Worm (Caenorhabditis elegans) whole organism, L1 larva: ENCODE data around the gene W01B6.6.
A peak's percentile ranks its signal among the peaks of the same experiment; 100 is the strongest.

Source experiments
- aha-1 ChIP-seq: fragments of 150-350 bp; optimal IDR thresholded peaks from 2 replicates; lab custom pipeline; 2014; ENCODE audit warnings: missing biosample characterization, missing genetic modification characterization
- blmp-1 ChIP-seq: fragments of 150-350 bp; optimal IDR thresholded peaks from 2 replicates; lab custom pipeline; 2014; ENCODE audit warnings: missing biosample characterization, missing genetic modification characterization
- ceh-88 ChIP-seq: fragments of 200-800 bp; sonication (Bioruptor generic); IDR thresholded peaks from 2 replicates; pipeline ENCODE4 v1.3.6; 2022; ENCODE audit warnings: missing genetic modification characterization, missing compliant biosample characterization
- ceh-90 ChIP-seq: sonication (generic microtip); optimal IDR thresholded peaks from 2 replicates; lab custom pipeline; 2016; ENCODE audit warnings: missing genetic modification characterization, missing compliant biosample characterization
- ces-1 ChIP-seq: fragments of 150-350 bp; optimal IDR thresholded peaks from 2 replicates; lab custom pipeline; 2014; ENCODE audit warnings: missing biosample characterization, missing genetic modification reagents, missing genetic modification characterization
- dpl-1 ChIP-seq, 3 experiments: fragments of 150-350 bp in 2 of 3; sonication (generic microtip) in 1 of 3; optimal IDR thresholded peaks; 2 replicates each; lab custom pipeline; 2014 to 2017; ENCODE audit warnings: missing biosample characterization in 3 of 3, missing genetic modification characterization in 3 of 3, missing genetic modification reagents in 3 of 3
- dsc-1 ChIP-seq: sonication (generic microtip); optimal IDR thresholded peaks from 2 replicates; lab custom pipeline; 2016; ENCODE audit warnings: mild to moderate bottlenecking, missing genetic modification characterization, missing compliant biosample characterization
- efl-1 ChIP-seq, 4 experiments: fragments of 150-350 bp; optimal IDR thresholded peaks in 3 of 4; peaks in 1 of 4; 1 replicate in 1 of 4; 2 replicates in 3 of 4; lab custom pipeline; 2014; ENCODE audit warnings: missing biosample characterization in 2 of 4, missing genetic modification characterization in 2 of 4, missing genetic modification reagents in 2 of 4
- egl-13 ChIP-seq: sonication (generic microtip); optimal IDR thresholded peaks from 2 replicates; lab custom pipeline; 2016; ENCODE audit warnings: missing genotype, missing genetic modification reagents, missing genetic modification characterization, missing compliant biosample characterization
- elt-2 ChIP-seq: sonication (generic microtip); optimal IDR thresholded peaks from 2 replicates; lab custom pipeline; 2016; ENCODE audit warnings: missing genetic modification characterization, mild to moderate bottlenecking, inconsistent platforms, missing compliant biosample characterization, missing genetic modification reagents
- elt-3 ChIP-seq, 6 experiments: fragments of 150-350 bp in 1 of 6; sonication (generic microtip); optimal IDR thresholded peaks; 2 replicates each; lab custom pipeline; 2017 to 2018; ENCODE audit warnings: missing biosample characterization in 6 of 6, missing genetic modification characterization in 6 of 6, inconsistent platforms in 1 of 6
- ets-5 ChIP-seq: fragments of 200-800 bp; sonication (Bioruptor generic); IDR thresholded peaks from 2 replicates; pipeline ENCODE4 v1.3.6; 2022; ENCODE audit warnings: missing genetic modification characterization, missing compliant biosample characterization
- fkh-10 ChIP-seq: sonication (generic microtip); optimal IDR thresholded peaks from 2 replicates; lab custom pipeline; 2017; ENCODE audit warnings: missing biosample characterization, missing genetic modification reagents, missing genetic modification characterization
- fkh-4 ChIP-seq: sonication (generic microtip); optimal IDR thresholded peaks from 2 replicates; lab custom pipeline; 2016; ENCODE audit warnings: missing compliant biosample characterization, missing genetic modification characterization, borderline replicate concordance
- fkh-8 ChIP-seq: sonication (generic microtip); optimal IDR thresholded peaks from 2 replicates; lab custom pipeline; 2016; ENCODE audit warnings: mild to moderate bottlenecking, missing genetic modification characterization, missing compliant biosample characterization
- hlh-17 ChIP-seq: fragments of 200-800 bp; sonication (Bioruptor generic); optimal IDR thresholded peaks from 2 replicates; lab custom pipeline; 2018; ENCODE audit warnings: missing genetic modification characterization, mild to moderate bottlenecking, missing compliant biosample characterization, moderate library complexity, borderline replicate concordance
- hlh-4 ChIP-seq: sonication (generic microtip); optimal IDR thresholded peaks from 2 replicates; lab custom pipeline; 2016; ENCODE audit warnings: mild to moderate bottlenecking, missing genetic modification characterization, missing compliant biosample characterization
- hpl-2 ChIP-seq: fragments of 150-350 bp; optimal IDR thresholded peaks from 2 replicates; lab custom pipeline; 2014; ENCODE audit warnings: missing biosample characterization, missing genetic modification reagents, missing genetic modification characterization
- isw-1 ChIP-seq: fragments of 200-800 bp; sonication (Bioruptor generic); IDR thresholded peaks from 2 replicates; pipeline ENCODE4 v1.3.6; 2022; ENCODE audit warnings: missing genetic modification characterization, missing compliant biosample characterization
- lin-13 ChIP-seq: fragments of 150-350 bp; optimal IDR thresholded peaks from 2 replicates; lab custom pipeline; 2014; ENCODE audit warnings: missing biosample characterization, missing genetic modification reagents, missing genetic modification characterization
- lin-14 ChIP-seq: fragments of 200-800 bp; sonication (Bioruptor generic); optimal IDR thresholded peaks from 2 replicates; lab custom pipeline; 2018; ENCODE audit warnings: mild to moderate bottlenecking, missing genetic modification characterization, moderate library complexity, missing compliant biosample characterization
- lin-35 ChIP-seq, 2 experiments: fragments of 150-350 bp; optimal IDR thresholded peaks; 2 replicates each; lab custom pipeline; 2014; ENCODE audit warnings: missing biosample characterization in 2 of 2, missing genetic modification characterization in 2 of 2, missing genetic modification reagents in 2 of 2
- lin-39 ChIP-seq: fragments of 150-350 bp; optimal IDR thresholded peaks from 2 replicates; lab custom pipeline; 2014; ENCODE audit warnings: missing biosample characterization, missing genetic modification reagents, missing genetic modification characterization
- lir-3 ChIP-seq: sonication (generic microtip); optimal IDR thresholded peaks from 2 replicates; lab custom pipeline; 2016; ENCODE audit warnings: mild to moderate bottlenecking, missing genetic modification characterization, moderate library complexity, missing compliant biosample characterization; ENCODE audit not compliant: poor library complexity
- lsy-2 ChIP-seq, 2 experiments: fragments of 150-350 bp; optimal IDR thresholded peaks; 2 replicates each; lab custom pipeline; 2014; ENCODE audit warnings: missing biosample characterization in 2 of 2, missing genetic modification characterization in 2 of 2
- mdl-1 ChIP-seq, 2 experiments: fragments of 150-350 bp; optimal IDR thresholded peaks; 2 replicates each; lab custom pipeline; 2014 to 2017; ENCODE audit warnings: missing biosample characterization in 2 of 2, missing genetic modification characterization in 2 of 2, inconsistent platforms in 1 of 2
- nhr-11 ChIP-seq: fragments of 150-350 bp; optimal IDR thresholded peaks from 2 replicates; lab custom pipeline; 2014; ENCODE audit warnings: missing biosample characterization, missing genetic modification characterization
- nhr-19 ChIP-seq: fragments of 200-800 bp; sonication (Bioruptor generic); conservative IDR thresholded peaks from 2 replicates; pipeline ENCODE4 v1.3.6; 2022; ENCODE audit warnings: missing genetic modification characterization, missing compliant biosample characterization
- nhr-47 ChIP-seq: sonication (generic microtip); optimal IDR thresholded peaks from 2 replicates; lab custom pipeline; 2016; ENCODE audit warnings: mild to moderate bottlenecking, missing genetic modification characterization, moderate library complexity, missing compliant biosample characterization
- nhr-76 ChIP-seq: sonication (generic microtip); optimal IDR thresholded peaks from 2 replicates; lab custom pipeline; 2017; ENCODE audit warnings: missing biosample characterization, missing genetic modification characterization
- nhr-85 ChIP-seq: sonication (generic microtip); peaks from one replicate; lab custom pipeline; 2016; ENCODE audit warnings: missing genetic modification characterization, inconsistent platforms, missing compliant biosample characterization
- nhr-90 ChIP-seq: sonication (generic microtip); optimal IDR thresholded peaks from 2 replicates; lab custom pipeline; 2016; ENCODE audit warnings: mild to moderate bottlenecking, missing genetic modification characterization, missing compliant biosample characterization; ENCODE audit not compliant: poor library complexity
- pax-3 ChIP-seq: fragments of 200-800 bp; sonication (Bioruptor generic); optimal IDR thresholded peaks from 2 replicates; lab custom pipeline; 2018; ENCODE audit warnings: mild to moderate bottlenecking, missing genetic modification characterization, moderate library complexity, missing compliant biosample characterization
- pqm-1 ChIP-seq: sonication (generic microtip); optimal IDR thresholded peaks from 3 replicates; lab custom pipeline; 2017; ENCODE audit warnings: missing biosample characterization, missing genetic modification characterization
- rnt-1 ChIP-seq: sonication (generic microtip); optimal IDR thresholded peaks from 2 replicates; lab custom pipeline; 2016; ENCODE audit warnings: mild to moderate bottlenecking, missing genetic modification characterization, moderate library complexity, missing compliant biosample characterization
- sox-4 ChIP-seq: sonication (generic microtip); optimal IDR thresholded peaks from 2 replicates; lab custom pipeline; 2016; ENCODE audit warnings: missing genetic modification characterization, missing compliant biosample characterization
- sptf-1 ChIP-seq: fragments of 150-350 bp; optimal IDR thresholded peaks from 2 replicates; lab custom pipeline; 2014; ENCODE audit warnings: missing biosample characterization, missing genetic modification characterization
- tlp-1 ChIP-seq: fragments of 150-350 bp; optimal IDR thresholded peaks from 2 replicates; lab custom pipeline; 2014; ENCODE audit warnings: missing biosample characterization, missing genetic modification characterization
- unc-130 ChIP-seq: fragments of 150-350 bp; optimal IDR thresholded peaks from 2 replicates; lab custom pipeline; 2017; ENCODE audit warnings: missing biosample characterization, missing genetic modification characterization, inconsistent platforms
- unc-98 ChIP-seq: fragments of 200-800 bp; sonication (Bioruptor generic); IDR thresholded peaks from 2 replicates; pipeline ENCODE4 v1.3.6; 2022; ENCODE audit warnings: missing genetic modification characterization, missing compliant biosample characterization
- xbp-1 ChIP-seq: sonication (generic microtip); optimal IDR thresholded peaks from 2 replicates; lab custom pipeline; 2016; ENCODE audit warnings: missing genetic modification characterization, missing compliant biosample characterization
- zip-4 ChIP-seq: fragments of 200-800 bp; sonication (Bioruptor generic); optimal IDR thresholded peaks from 2 replicates; lab custom pipeline; 2018; ENCODE audit warnings: mild to moderate bottlenecking, missing genetic modification characterization, moderate library complexity, missing compliant biosample characterization

Gene W01B6.6

DNA sequence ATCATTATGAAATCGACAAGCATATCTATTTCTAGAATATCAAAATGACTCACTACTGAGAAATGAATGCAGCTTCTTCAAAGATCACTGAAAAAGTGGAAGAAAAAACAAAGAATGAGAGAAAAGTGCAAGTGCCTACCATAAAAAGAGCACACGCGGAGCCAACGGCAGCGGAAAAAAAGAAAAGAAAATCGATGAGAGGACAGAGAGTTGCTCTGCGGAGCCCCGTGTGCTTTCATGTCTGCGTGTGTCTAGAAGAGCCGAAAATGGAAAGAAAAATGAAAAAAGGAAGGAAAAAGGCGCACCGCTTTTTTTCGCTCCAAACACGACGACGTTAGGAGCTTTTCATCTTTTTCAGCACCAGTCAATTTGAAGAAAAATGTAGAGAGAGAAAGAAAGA, 18.2 kb upstream of the W01B6.6 start, which contains the start of gene ipla-7 (continued):
- TF ChIP-seq pqm-1 (tag; lab: Kevin White, UChicago) (no peak), fkh-8 (tag; lab: Kevin White, UChicago) (peak; percentile 56), lin-35 (GFP tag; optimal IDR thresholded peaks at IDR 0.05; lab: Kevin White, UChicago) (peak in 1 of 2 experiments; percentile 11), nhr-90 (no peak), ceh-90 (tag; lab: Kevin White, UChicago) (no peak), nhr-85 (tag; lab: Kevin White, UChicago) (no peak), dpl-1 (GFP tag; optimal IDR thresholded peaks at IDR 0.05; lab: Kevin White, UChicago) (peak in 1 of 3 experiments; percentile 20), ets-5 (GFP tag; lab: Robert Waterston, UW) (no peak), elt-3 (tag; optimal IDR thresholded peaks at IDR 0.05; lab: Kevin White, UChicago) (no peak), rnt-1 (tag; lab: Kevin White, UChicago) (no peak), zip-4 (GFP tag; lab: Kevin White, UChicago) (no peak), tlp-1 (no peak), hlh-4 (tag; lab: Kevin White, UChicago) (no peak), aha-1 (no peak), nhr-47 (tag; lab: Kevin White, UChicago) (peak; percentile 15), ceh-88 (GFP tag; lab: Robert Waterston, UW) (no peak)

DNA sequence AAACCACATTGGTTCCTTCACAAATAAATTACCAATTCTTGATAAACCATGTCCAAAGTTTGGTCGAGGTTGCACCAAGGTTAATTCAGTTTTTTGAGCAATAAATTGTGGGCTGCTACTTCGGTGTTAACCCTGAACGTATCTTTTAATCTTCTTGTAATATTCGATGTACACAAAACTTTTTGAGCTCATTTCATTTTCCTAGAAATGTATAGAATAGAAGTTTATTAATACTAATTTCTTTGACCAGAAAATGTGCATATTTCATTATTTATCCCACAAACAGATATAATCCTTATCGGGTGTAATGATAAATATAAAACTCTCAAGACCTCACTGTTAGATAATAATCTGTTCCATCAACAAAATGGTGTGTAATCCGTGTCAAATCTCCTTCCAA, 17.0 kb upstream of the W01B6.6 start:
- no peak for TF ChIP-seq sox-4 (tag; lab: Kevin White, UChicago)
- TF ChIP-seq fkh-10 (GFP tag; lab: Kevin White, UChicago) = no peak
- no peak for TF ChIP-seq lin-13
- no peak for TF ChIP-seq ceh-88 (GFP tag; lab: Robert Waterston, UW)
- TF ChIP-seq unc-98 (GFP tag; lab: Robert Waterston, UW) = no peak
- TF ChIP-seq dsc-1 (tag; lab: Kevin White, UChicago) = peak; percentile 82
- TF ChIP-seq isw-1 = no peak
- TF ChIP-seq aha-1 = no peak
- no peak for TF ChIP-seq pax-3 (tag; lab: Kevin White, UChicago)
- TF ChIP-seq efl-1 (optimal IDR thresholded peaks at IDR 0.05; lab: Kevin White, UChicago) = no peak
- peak in 1 of 2 experiments; percentile 68 for TF ChIP-seq efl-1 (GFP tag; optimal IDR thresholded peaks at IDR 0.05 in 1 of 2; lab: Kevin White, UChicago)
- no peak for TF ChIP-seq xbp-1 (tag; lab: Kevin White, UChicago)

DNA sequence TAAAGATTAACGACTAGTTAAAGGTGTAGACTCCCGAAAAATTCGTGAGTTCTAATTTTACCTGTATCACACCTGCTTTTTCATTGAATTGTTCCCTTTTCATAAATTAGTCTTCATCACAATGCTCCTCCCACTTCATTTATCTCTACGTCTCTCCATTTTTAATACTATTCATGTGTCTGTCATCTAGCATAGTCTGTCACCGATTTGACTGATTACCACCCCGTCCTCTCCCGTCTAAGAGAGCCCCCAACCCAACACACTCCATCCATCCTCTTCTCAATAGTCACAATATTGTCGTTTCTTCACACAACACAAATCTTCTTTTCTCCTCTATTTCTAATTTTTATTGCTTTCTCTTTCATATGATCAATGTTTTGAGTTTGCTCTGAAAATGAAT, 15.8 kb upstream of the W01B6.6 start:
- no peak for TF ChIP-seq ces-1 (GFP tag; lab: Kevin White, UChicago)
- peak; percentile 52 for TF ChIP-seq lin-14
- peak; percentile 62 for TF ChIP-seq lin-39 (tag; lab: Kevin White, UChicago)
- TF ChIP-seq, all 84 proteins: peak for 2

DNA sequence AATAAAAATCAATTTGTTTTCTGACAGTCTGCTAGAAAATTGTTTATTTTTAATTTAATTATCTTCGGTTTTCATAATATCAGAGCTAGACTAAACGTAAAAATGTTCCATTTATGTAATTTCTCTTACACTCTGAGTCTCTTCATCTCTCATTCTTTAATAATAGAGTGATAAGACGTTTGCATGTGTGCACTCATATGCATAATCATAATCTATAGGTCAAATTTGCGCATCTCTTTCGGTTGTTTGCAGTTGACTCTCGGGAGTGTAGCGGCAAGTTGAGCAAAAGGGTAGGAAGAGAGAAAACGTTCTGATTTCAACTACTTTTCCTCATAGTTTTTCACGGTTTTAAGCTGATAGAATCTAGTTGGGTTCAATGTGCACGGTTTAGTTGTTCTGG, 14.5 kb upstream of the W01B6.6 start:
- TF ChIP-seq elt-2 (tag; lab: Kevin White, UChicago) = peak; percentile 22
- no peak for TF ChIP-seq ets-5 (GFP tag; lab: Robert Waterston, UW)

DNA sequence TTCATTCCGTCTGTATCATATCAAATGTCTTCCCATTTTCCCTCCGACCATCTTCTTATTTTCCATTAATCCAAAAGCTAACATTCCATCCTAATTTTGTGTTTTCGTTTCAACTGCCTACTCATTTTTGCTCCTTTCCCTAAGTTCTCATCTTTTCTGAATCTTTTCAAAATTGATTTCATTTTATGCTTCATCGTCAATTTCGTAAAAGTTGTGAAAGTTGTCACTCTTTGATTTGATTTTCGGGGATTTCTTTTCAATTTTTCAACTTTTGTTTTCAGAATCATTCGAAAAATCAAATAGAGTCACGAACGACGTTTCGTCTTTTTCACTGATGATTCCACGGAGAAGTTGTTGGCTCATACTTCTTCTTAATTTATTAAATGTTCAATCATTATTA, 13.4 kb upstream of the W01B6.6 start, which contains the start of gene cwn-2:
Gene cwn-2, plus strand, starts transcription at position 276 of the 400 bp plus-strand sequence.
- TF ChIP-seq fkh-4 (tag; lab: Kevin White, UChicago) (no peak), fkh-10 (GFP tag; lab: Kevin White, UChicago) (peak; percentile 86), efl-1 (optimal IDR thresholded peaks at IDR 0.05; lab: Kevin White, UChicago) (no peak), efl-1 (GFP tag; optimal IDR thresholded peaks at IDR 0.05 in 1 of 2; lab: Kevin White, UChicago) (peak in 1 of 2 experiments; percentile 91), lsy-2 (tag; optimal IDR thresholded peaks at IDR 0.05; lab: Kevin White, UChicago) (no peak)

DNA sequence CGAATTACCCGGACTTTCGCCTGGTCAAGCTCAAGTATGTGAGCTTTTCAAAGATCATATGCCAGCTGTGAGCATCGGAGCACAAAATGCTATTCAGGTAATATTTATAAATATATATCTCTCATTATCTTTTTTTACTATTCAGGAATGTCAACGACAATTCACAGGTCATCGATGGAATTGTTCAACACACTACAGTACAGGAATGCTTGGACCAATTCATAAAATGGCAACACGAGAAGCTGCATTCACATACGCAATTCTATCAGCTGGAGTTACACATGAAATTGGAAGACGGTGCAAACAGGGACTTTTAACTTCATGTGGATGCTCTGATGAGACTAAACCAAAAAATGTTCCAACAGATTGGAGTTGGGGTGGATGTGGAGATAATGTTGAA, 12.7 kb upstream of the W01B6.6 start:
- TF ChIP-seq hlh-17 (GFP tag; lab: Kevin White, UChicago) = no peak
- no peak for TF ChIP-seq ces-1 (GFP tag; lab: Kevin White, UChicago)
- no peak for TF ChIP-seq unc-130
- TF ChIP-seq lsy-2 (tag; optimal IDR thresholded peaks at IDR 0.05; lab: Kevin White, UChicago) = no peak
- no peak for TF ChIP-seq egl-13 (tag; lab: Kevin White, UChicago)
- no peak for TF ChIP-seq lir-3 (tag; lab: Kevin White, UChicago)
- TF ChIP-seq nhr-11 (tag; lab: Kevin White, UChicago) = no peak
- TF ChIP-seq zip-4 (GFP tag; lab: Kevin White, UChicago) = no peak
- no peak for TF ChIP-seq nhr-19 (GFP tag; lab: Robert Waterston, UW)
- TF ChIP-seq hpl-2 (GFP tag; lab: Kevin White, UChicago) = no peak
- no peak for TF ChIP-seq nhr-85 (tag; lab: Kevin White, UChicago)
- TF ChIP-seq sptf-1 = no peak
- no peak for TF ChIP-seq nhr-76 (tag; lab: Kevin White, UChicago)
- TF ChIP-seq mdl-1 (tag; optimal IDR thresholded peaks at IDR 0.05; lab: Kevin White, UChicago) = no peak
- TF ChIP-seq blmp-1 (tag; lab: Kevin White, UChicago) = no peak
- TF ChIP-seq fkh-4 (tag; lab: Kevin White, UChicago) = no peak
